Fruit fly (Drosophila melanogaster) whole organism, embryonic: ENCODE results near the gene CG14227.
A peak's percentile ranks its signal among the peaks of the same experiment; 100 is the strongest.

ENCODE experiments used
- Adf1 ChIP-seq: fragments of 200-800 bp; sonication (Bioruptor generic); IDR thresholded peaks from 2 replicates; pipeline ENCODE4 v1.3.6; 2022; ENCODE audit warnings: missing biosample characterization, missing genetic modification characterization
- CG10543 ChIP-seq: fragments of 200-800 bp; sonication (Bioruptor generic); optimal IDR thresholded peaks from 3 replicates; lab custom pipeline; 2017; ENCODE audit warnings: missing biosample characterization, mild to moderate bottlenecking, missing genetic modification characterization, moderate library complexity
- CG10565 ChIP-seq: fragments of 200-800 bp; sonication (Bioruptor generic); optimal IDR thresholded peaks from 3 replicates; lab custom pipeline; 2016; ENCODE audit warnings: missing biosample characterization, mild to moderate bottlenecking, missing genetic modification characterization
- CG11456 ChIP-seq: fragments of 200-800 bp; sonication (Bioruptor generic); IDR thresholded peaks from 3 replicates; pipeline ENCODE4 v1.3.6; 2022; ENCODE audit warnings: missing biosample characterization, missing genetic modification characterization
- CG12236 ChIP-seq: fragments of 200-800 bp; sonication (Bioruptor generic); optimal IDR thresholded peaks from 2 replicates; lab custom pipeline; 2016; ENCODE audit warnings: missing biosample characterization, missing genetic modification characterization
- CG12769 ChIP-seq: fragments of 200-800 bp; sonication (Bioruptor generic); optimal IDR thresholded peaks from 2 replicates; lab custom pipeline; 2019; ENCODE audit warnings: missing biosample characterization, mild to moderate bottlenecking, missing genetic modification characterization, moderate library complexity
- CG17359 ChIP-seq: fragments of 200-800 bp; sonication (Bioruptor generic); optimal IDR thresholded peaks from 3 replicates; lab custom pipeline; 2018; ENCODE audit warnings: missing biosample characterization, mild to moderate bottlenecking, missing genetic modification characterization, moderate library complexity
- CG17612 ChIP-seq: fragments of 200-800 bp; sonication (Bioruptor generic); IDR thresholded peaks from 2 replicates; pipeline ENCODE4 v1.3.6; 2022; ENCODE audit warnings: missing biosample characterization, missing genetic modification characterization
- CG2678 ChIP-seq: fragments of 200-800 bp; sonication (Bioruptor generic); optimal IDR thresholded peaks from 3 replicates; lab custom pipeline; 2019; ENCODE audit warnings: missing biosample characterization, mild to moderate bottlenecking, missing genetic modification characterization, moderate library complexity
- CG2889 ChIP-seq: fragments of 200-800 bp; sonication (Bioruptor generic); IDR thresholded peaks from 3 replicates; pipeline ENCODE4 v1.3.6; 2022; ENCODE audit warnings: missing biosample characterization, missing genetic modification characterization
- CG31224 ChIP-seq: fragments of 200-800 bp; sonication (Bioruptor generic); IDR thresholded peaks from 2 replicates; pipeline ENCODE4 v1.3.6; 2022; ENCODE audit warnings: missing biosample characterization, missing genetic modification characterization
- CG7271 ChIP-seq: fragments of 200-800 bp; sonication (Bioruptor generic); optimal IDR thresholded peaks from 2 replicates; lab custom pipeline; 2018; ENCODE audit warnings: missing biosample characterization, mild to moderate bottlenecking, missing genetic modification characterization, moderate library complexity
- Camta ChIP-seq: fragments of 200-800 bp; sonication (Bioruptor generic); optimal IDR thresholded peaks from 2 replicates; lab custom pipeline; 2016; ENCODE audit warnings: missing biosample characterization, missing genetic modification characterization
- Dbx ChIP-seq: fragments of 200-800 bp; sonication (Bioruptor generic); IDR thresholded peaks from 3 replicates; pipeline ENCODE4 v1.3.6; 2022; ENCODE audit warnings: missing biosample characterization, missing genetic modification characterization
- Dfd ChIP-seq, 2 experiments: fragments of >200 bp; optimal IDR thresholded peaks; 2 replicates each; lab custom pipeline; 2017; ENCODE audit warnings: missing biosample characterization in 2 of 2, missing genetic modification characterization in 2 of 2
- Drgx ChIP-seq: fragments of 200-800 bp; sonication (Bioruptor generic); IDR thresholded peaks from 2 replicates; pipeline ENCODE4 v1.3.6; 2022; ENCODE audit warnings: missing biosample characterization, missing genetic modification characterization
- Elba2 ChIP-seq: fragments of 200-800 bp; sonication (Bioruptor generic); optimal IDR thresholded peaks from 3 replicates; lab custom pipeline; 2016; ENCODE audit warnings: missing biosample characterization, missing genetic modification characterization
- Hand ChIP-seq: fragments of 200-800 bp; sonication (Bioruptor generic); optimal IDR thresholded peaks from 2 replicates; lab custom pipeline; 2017; ENCODE audit warnings: mild to moderate bottlenecking, missing biosample characterization, missing genetic modification reagents, missing genetic modification characterization
- HmgD ChIP-seq: fragments of 200-800 bp; sonication (Bioruptor generic); optimal IDR thresholded peaks from 3 replicates; lab custom pipeline; 2016; ENCODE audit warnings: missing biosample characterization, missing genetic modification characterization
- Hr39 ChIP-seq: fragments of >200 bp; optimal IDR thresholded peaks from 2 replicates; lab custom pipeline; 2017
- Lpt ChIP-seq: fragments of >200 bp; optimal IDR thresholded peaks from 2 replicates; lab custom pipeline; 2018; ENCODE audit warnings: missing biosample characterization, missing genetic modification characterization
- Mad ChIP-seq: fragments of 200-800 bp; sonication (Bioruptor generic); optimal IDR thresholded peaks from 2 replicates; lab custom pipeline; 2016; ENCODE audit warnings: missing biosample characterization, missing genetic modification characterization
- NK7.1 ChIP-seq: fragments of 200-800 bp; sonication (Bioruptor generic); optimal IDR thresholded peaks from 3 replicates; lab custom pipeline; 2016; ENCODE audit warnings: missing biosample characterization, missing genetic modification characterization
- PHDP ChIP-seq: fragments of 200-800 bp; sonication (Bioruptor generic); optimal IDR thresholded peaks from 3 replicates; lab custom pipeline; 2018; ENCODE audit warnings: missing biosample characterization, mild to moderate bottlenecking, missing genetic modification characterization, moderate library complexity
- Rx ChIP-seq: fragments of 200-800 bp; sonication (Bioruptor generic); IDR thresholded peaks from 2 replicates; pipeline ENCODE4 v1.3.6; 2022; ENCODE audit warnings: missing biosample characterization, missing genetic modification characterization
- Spps ChIP-seq: fragments of 200-800 bp; sonication (Bioruptor generic); optimal IDR thresholded peaks from 2 replicates; lab custom pipeline; 2018; ENCODE audit warnings: missing biosample characterization, mild to moderate bottlenecking, missing genetic modification characterization
- Trl ChIP-seq, 3 experiments: fragments of >200 bp in 2 of 3; fragments of 200-800 bp in 1 of 3; sonication (Bioruptor generic) in 1 of 3; optimal IDR thresholded peaks; 2 replicates in 1 of 3; 3 replicates in 2 of 3; lab custom pipeline; 2016 to 2017; ENCODE audit warnings: missing biosample characterization in 1 of 3, missing genetic modification characterization in 1 of 3
- az2 ChIP-seq: fragments of 200-800 bp; sonication (Bioruptor generic); optimal IDR thresholded peaks from 3 replicates; lab custom pipeline; 2016; ENCODE audit warnings: missing biosample characterization, missing genetic modification characterization
- bigmax ChIP-seq: fragments of 200-800 bp; sonication (Bioruptor generic); optimal IDR thresholded peaks from 2 replicates; lab custom pipeline; 2018; ENCODE audit warnings: missing biosample characterization, mild to moderate bottlenecking, missing genetic modification characterization
- caup ChIP-seq: fragments of 200-800 bp; sonication (Bioruptor generic); optimal IDR thresholded peaks from 3 replicates; lab custom pipeline; 2017; ENCODE audit warnings: missing biosample characterization, mild to moderate bottlenecking, missing genetic modification characterization, moderate library complexity; ENCODE audit not compliant: severe bottlenecking
- chif ChIP-seq, 2 experiments: fragments of 200-800 bp; sonication (Bioruptor generic); optimal IDR thresholded peaks; 3 replicates each; lab custom pipeline; 2016; ENCODE audit warnings: missing biosample characterization in 2 of 2, missing genetic modification characterization in 2 of 2
- chinmo ChIP-seq: fragments of 200-800 bp; sonication (Bioruptor generic); IDR thresholded peaks from 4 replicates; pipeline ENCODE4 v1.3.6; 2022; ENCODE audit warnings: missing biosample characterization, missing genetic modification characterization; ENCODE audit not compliant: partially characterized antibody
- dm ChIP-seq: fragments of 200-800 bp; sonication (Bioruptor generic); optimal IDR thresholded peaks from 3 replicates; lab custom pipeline; 2016; ENCODE audit warnings: missing biosample characterization, missing genetic modification characterization
- esg ChIP-seq: fragments of 200-800 bp; sonication (Bioruptor generic); conservative IDR thresholded peaks from 2 replicates; pipeline ENCODE4 v1.3.6; 2022; ENCODE audit warnings: missing biosample characterization, missing genetic modification characterization
- fru ChIP-seq: fragments of >200 bp; optimal IDR thresholded peaks from 2 replicates; lab custom pipeline; 2017
- klu ChIP-seq: fragments of 200-800 bp; sonication (Bioruptor generic); IDR thresholded peaks from 2 replicates; pipeline ENCODE4 v1.3.6; 2022; ENCODE audit warnings: missing biosample characterization, missing genetic modification characterization
- knrl ChIP-seq: fragments of 200-800 bp; sonication (Bioruptor generic); IDR thresholded peaks from 3 replicates; pipeline ENCODE4 v1.3.6; 2022; ENCODE audit warnings: missing biosample characterization, missing genetic modification characterization; ENCODE audit not compliant: partially characterized antibody
- lov ChIP-seq, 2 experiments: fragments of 200-800 bp in 1 of 2; fragments of >200 bp in 1 of 2; sonication (Bioruptor generic) in 1 of 2; IDR thresholded peaks in 1 of 2; optimal IDR thresholded peaks in 1 of 2; 2 replicates in 1 of 2; 3 replicates in 1 of 2; pipeline versions ENCODE4 v1.3.6 to Lab custom; 2017 to 2022; ENCODE audit warnings: missing biosample characterization in 1 of 2, missing genetic modification characterization in 1 of 2
- mam ChIP-seq: fragments of 200-800 bp; sonication (Bioruptor generic); optimal IDR thresholded peaks from 3 replicates; lab custom pipeline; 2016; ENCODE audit warnings: missing biosample characterization, missing genetic modification characterization
- otp ChIP-seq: fragments of 200-800 bp; sonication (Bioruptor generic); IDR thresholded peaks from 3 replicates; pipeline ENCODE4, ENCODE4 v1.3.6; 2022; ENCODE audit warnings: missing biosample characterization, missing genetic modification characterization
- p53 ChIP-seq: fragments of 200-800 bp; sonication (Bioruptor generic); optimal IDR thresholded peaks from 2 replicates; lab custom pipeline; 2016; ENCODE audit warnings: missing biosample characterization, missing genetic modification characterization
- pfk ChIP-seq: fragments of 200-800 bp; sonication (Bioruptor generic); optimal IDR thresholded peaks from 2 replicates; lab custom pipeline; 2018; ENCODE audit warnings: missing biosample characterization, mild to moderate bottlenecking, missing genetic modification characterization, moderate library complexity
- pho ChIP-seq: fragments of 200-800 bp; sonication (Bioruptor generic); optimal IDR thresholded peaks from 2 replicates; lab custom pipeline; 2016; ENCODE audit warnings: missing biosample characterization, missing genetic modification characterization
- pum ChIP-seq: fragments of 200-800 bp; sonication (Bioruptor generic); optimal IDR thresholded peaks from 2 replicates; lab custom pipeline; 2016; ENCODE audit warnings: missing biosample characterization, missing genetic modification characterization
- pzg ChIP-seq: fragments of 200-800 bp; sonication (Bioruptor generic); optimal IDR thresholded peaks from 3 replicates; lab custom pipeline; 2018; ENCODE audit warnings: missing biosample characterization, mild to moderate bottlenecking, missing genetic modification characterization, moderate library complexity
- row ChIP-seq: fragments of 200-800 bp; sonication (Bioruptor generic); IDR thresholded peaks from 3 replicates; pipeline ENCODE4 v1.3.6; 2022; ENCODE audit warnings: missing biosample characterization, missing genetic modification characterization
- sd ChIP-seq: fragments of 200-800 bp; sonication (Bioruptor generic); optimal IDR thresholded peaks from 3 replicates; lab custom pipeline; 2018; ENCODE audit warnings: missing biosample characterization, mild to moderate bottlenecking, missing genetic modification characterization, moderate library complexity
- sob ChIP-seq: fragments of 200-800 bp; sonication (Bioruptor generic); IDR thresholded peaks from 2 replicates; pipeline ENCODE4 v1.3.6; 2022; ENCODE audit warnings: missing biosample characterization, missing genetic modification characterization
- usp ChIP-seq: fragments of >200 bp; optimal IDR thresholded peaks from 2 replicates; lab custom pipeline; 2017; ENCODE audit warnings: missing biosample characterization, missing genetic modification characterization
- vnd ChIP-seq: fragments of 200-800 bp; sonication (Bioruptor generic); IDR thresholded peaks from 3 replicates; pipeline ENCODE4 v1.3.6; 2022; ENCODE audit warnings: missing biosample characterization, missing genetic modification characterization; ENCODE audit not compliant: partially characterized antibody
- zfh1 ChIP-seq: fragments of 200-800 bp; sonication (Bioruptor generic); IDR thresholded peaks from 3 replicates; pipeline ENCODE4 v1.3.6; 2022; ENCODE audit warnings: missing biosample characterization, missing genetic modification characterization

The CG14227 gene

DNA sequence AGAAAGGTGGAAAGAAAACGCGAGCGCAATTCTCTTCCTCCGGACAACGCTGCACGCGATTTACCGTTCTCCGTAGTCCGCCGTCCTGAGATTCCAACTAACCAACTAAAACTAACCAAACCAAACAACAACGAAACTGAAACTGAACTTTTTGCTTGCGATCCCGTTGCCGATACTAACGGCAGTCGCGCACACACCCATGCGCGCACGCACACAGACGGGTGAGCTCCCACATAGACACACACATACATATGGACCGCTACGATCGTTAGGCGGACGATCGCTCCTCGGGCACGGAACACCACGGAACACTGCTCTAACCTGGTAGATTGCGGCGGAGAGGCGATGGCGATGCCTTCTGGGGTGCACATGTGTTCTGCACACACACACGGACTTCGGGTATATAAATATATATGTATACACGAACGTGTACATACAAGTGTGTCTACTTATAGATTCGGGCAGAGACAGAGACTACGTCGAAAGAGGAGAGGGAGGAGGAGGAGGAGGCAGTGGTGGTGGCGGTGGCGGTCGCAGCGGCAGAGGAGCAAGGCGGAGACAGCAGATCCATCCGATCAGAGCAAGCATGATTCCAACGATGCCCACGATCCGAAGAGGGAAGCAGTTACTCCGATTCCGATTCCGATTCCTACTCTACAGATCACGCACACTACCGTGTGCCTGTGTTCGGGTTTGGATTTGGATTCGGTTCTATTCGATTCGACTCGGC is 24.3 kb upstream of the CG14227 start, which contains the start of gene meso18E (continued):
- peak in 1 of 2 experiments; percentile 1 for TF ChIP-seq Dfd (GFP tag; optimal IDR thresholded peaks at IDR 0.05; lab: Kevin White, UChicago)
- TF ChIP-seq row (GFP tag; lab: Robert Waterston, UW): no peak
- no peak for TF ChIP-seq CG11456
- TF ChIP-seq NK7.1: no peak
- TF ChIP-seq CG7271 (tag; lab: Kevin White, UChicago): no peak
- no peak for TF ChIP-seq pzg (GFP tag; lab: Kevin White, UChicago)
- no peak for TF ChIP-seq fru (lab: Kevin White, UChicago)
- no peak for TF ChIP-seq otp (GFP tag; lab: Robert Waterston, UW)
- TF ChIP-seq Elba2: no peak
- TF ChIP-seq vnd (GFP tag; lab: Robert Waterston, UW): no peak
- no peak for TF ChIP-seq Spps
- TF ChIP-seq PHDP (tag; lab: Kevin White, UChicago): no peak
- TF ChIP-seq sd: no peak
- TF ChIP-seq klu (GFP tag; lab: Robert Waterston, UW): no peak
- no peak for TF ChIP-seq mam
- no peak for TF ChIP-seq p53 (GFP tag; lab: Kevin White, UChicago)
- no peak for TF ChIP-seq pum (GFP tag; lab: Kevin White, UChicago)
- no peak for TF ChIP-seq CG2678 (tag; lab: Kevin White, UChicago)
- TF ChIP-seq pho: no peak
- TF ChIP-seq Drgx (GFP tag; lab: Robert Waterston, UW): no peak
- no peak for TF ChIP-seq zfh1 (GFP tag; lab: Robert Waterston, UW)
- TF ChIP-seq esg (GFP tag; lab: Robert Waterston, UW): no peak
- no peak for TF ChIP-seq knrl
- TF ChIP-seq dm (GFP tag; lab: Kevin White, UChicago): no peak
- no peak for TF ChIP-seq CG17612 (GFP tag; lab: Robert Waterston, UW)
- TF ChIP-seq CG10543: peak; percentile 69
- TF ChIP-seq sob (GFP tag; lab: Robert Waterston, UW): no peak
- no peak for TF ChIP-seq Camta (GFP tag; lab: Kevin White, UChicago)
- no peak for TF ChIP-seq lov (optimal IDR thresholded peaks at IDR 0.05; lab: Kevin White, UChicago)
- TF ChIP-seq lov (GFP tag; IDR thresholded peaks at IDR 0.05; lab: Robert Waterston, UW): no peak
- TF ChIP-seq Trl (optimal IDR thresholded peaks at IDR 0.05; lab: Kevin White, UChicago): peak in 1 of 2 experiments; percentile 48
- TF ChIP-seq Trl (GFP tag; optimal IDR thresholded peaks at IDR 0.05; lab: Kevin White, UChicago): no peak
- TF ChIP-seq CG12236 (GFP tag; lab: Kevin White, UChicago): no peak
- TF ChIP-seq CG2889: no peak
- TF ChIP-seq Adf1 (GFP tag; lab: Robert Waterston, UW): peak; percentile 65
- TF ChIP-seq Lpt: no peak
- peak; percentile 53 for TF ChIP-seq pfk (GFP tag; lab: Kevin White, UChicago)
- no peak for TF ChIP-seq caup
- no peak for TF ChIP-seq HmgD (GFP tag; lab: Kevin White, UChicago)
- TF ChIP-seq Hr39: peak; percentile 97
- no peak for TF ChIP-seq Dbx (GFP tag; lab: Robert Waterston, UW)
- TF ChIP-seq Hand (GFP tag; lab: Kevin White, UChicago): no peak
- no peak for TF ChIP-seq bigmax
- TF ChIP-seq CG17359 (tag; lab: Kevin White, UChicago): no peak
- no peak for TF ChIP-seq Mad (GFP tag; lab: Kevin White, UChicago)
- no peak for TF ChIP-seq Rx
- TF ChIP-seq az2 (GFP tag; lab: Kevin White, UChicago): no peak
- no peak for TF ChIP-seq chif (GFP tag; optimal IDR thresholded peaks at IDR 0.05; lab: Kevin White, UChicago)
- no peak for TF ChIP-seq CG10565 (GFP tag; lab: Kevin White, UChicago)
- peak; percentile 86 for TF ChIP-seq CG12769
- TF ChIP-seq CG31224 (GFP tag; lab: Robert Waterston, UW): no peak
- 0 out of 4 replicates have a peak, but pooled peaks have one; percentile 7 for TF ChIP-seq chinmo (GFP tag; lab: Robert Waterston, UW)
- TF ChIP-seq usp: no peak
